Worm (Caenorhabditis elegans) whole organism, L1 larva: ENCODE results near the gene gly-14.

Source experiments
- C16A3.4 ChIP-seq: fragments of 150-350 bp; optimal IDR thresholded peaks from 2 replicates; lab custom pipeline; 2014; ENCODE audit warnings: missing biosample characterization, missing genetic modification characterization
- Y116A8C.19 ChIP-seq: sonication (generic microtip); optimal IDR thresholded peaks from 2 replicates; lab custom pipeline; 2016; ENCODE audit warnings: missing compliant biosample characterization, missing genetic modification characterization, borderline replicate concordance
- alr-1 ChIP-seq: fragments of 200-800 bp; sonication (Bioruptor generic); optimal IDR thresholded peaks from 2 replicates; lab custom pipeline; 2018; ENCODE audit warnings: borderline replicate concordance, mild to moderate bottlenecking, missing genetic modification characterization, missing compliant biosample characterization
- aly-2 ChIP-seq: fragments of 150-350 bp; optimal IDR thresholded peaks from 2 replicates; lab custom pipeline; 2014; ENCODE audit warnings: missing biosample characterization, missing genetic modification characterization
- ama-1 ChIP-seq: fragments of 150-350 bp; optimal IDR thresholded peaks from 2 replicates; lab custom pipeline; 2014
- blmp-1 ChIP-seq: fragments of 150-350 bp; optimal IDR thresholded peaks from 2 replicates; lab custom pipeline; 2014; ENCODE audit warnings: missing biosample characterization, missing genetic modification characterization
- ceh-82 ChIP-seq, 3 experiments: fragments of 150-350 bp in 1 of 3; sonication (generic microtip) in 2 of 3; optimal IDR thresholded peaks; 2 replicates each; lab custom pipeline; 2014 to 2017; ENCODE audit warnings: missing biosample characterization in 3 of 3, missing genetic modification characterization in 3 of 3
- ceh-88 ChIP-seq: fragments of 200-800 bp; sonication (Bioruptor generic); IDR thresholded peaks from 2 replicates; pipeline ENCODE4 v1.3.6; 2022; ENCODE audit warnings: missing genetic modification characterization, missing compliant biosample characterization
- ceh-90 ChIP-seq: sonication (generic microtip); optimal IDR thresholded peaks from 2 replicates; lab custom pipeline; 2016; ENCODE audit warnings: missing genetic modification characterization, missing compliant biosample characterization
- ces-1 ChIP-seq: fragments of 150-350 bp; optimal IDR thresholded peaks from 2 replicates; lab custom pipeline; 2014; ENCODE audit warnings: missing biosample characterization, missing genetic modification reagents, missing genetic modification characterization
- dpl-1 ChIP-seq, 3 experiments: fragments of 150-350 bp in 2 of 3; sonication (generic microtip) in 1 of 3; optimal IDR thresholded peaks; 2 replicates each; lab custom pipeline; 2014 to 2017; ENCODE audit warnings: missing biosample characterization in 3 of 3, missing genetic modification characterization in 3 of 3, missing genetic modification reagents in 3 of 3
- efl-1 ChIP-seq, 4 experiments: fragments of 150-350 bp; optimal IDR thresholded peaks in 3 of 4; peaks in 1 of 4; 1 replicate in 1 of 4; 2 replicates in 3 of 4; lab custom pipeline; 2014; ENCODE audit warnings: missing biosample characterization in 2 of 4, missing genetic modification characterization in 2 of 4, missing genetic modification reagents in 2 of 4
- efl-3 ChIP-seq: fragments of 200-800 bp; sonication (Bioruptor generic); optimal IDR thresholded peaks from 2 replicates; lab custom pipeline; 2018; ENCODE audit warnings: mild to moderate bottlenecking, missing genetic modification characterization, missing compliant biosample characterization
- egl-13 ChIP-seq: sonication (generic microtip); optimal IDR thresholded peaks from 2 replicates; lab custom pipeline; 2016; ENCODE audit warnings: missing genotype, missing genetic modification reagents, missing genetic modification characterization, missing compliant biosample characterization
- egl-27 ChIP-seq, 2 experiments: fragments of 150-350 bp in 1 of 2; sonication (generic microtip); optimal IDR thresholded peaks; 3 replicates each; lab custom pipeline; 2017 to 2018; ENCODE audit warnings: missing biosample characterization in 2 of 2, missing genetic modification characterization in 2 of 2, missing genetic modification reagents in 2 of 2
- elt-2 ChIP-seq: sonication (generic microtip); optimal IDR thresholded peaks from 2 replicates; lab custom pipeline; 2016; ENCODE audit warnings: missing genetic modification characterization, mild to moderate bottlenecking, inconsistent platforms, missing compliant biosample characterization, missing genetic modification reagents
- elt-3 ChIP-seq, 6 experiments: fragments of 150-350 bp in 1 of 6; sonication (generic microtip); optimal IDR thresholded peaks; 2 replicates each; lab custom pipeline; 2017 to 2018; ENCODE audit warnings: missing biosample characterization in 6 of 6, missing genetic modification characterization in 6 of 6, inconsistent platforms in 1 of 6
- ets-5 ChIP-seq: fragments of 200-800 bp; sonication (Bioruptor generic); IDR thresholded peaks from 2 replicates; pipeline ENCODE4 v1.3.6; 2022; ENCODE audit warnings: missing genetic modification characterization, missing compliant biosample characterization
- fkh-10 ChIP-seq: sonication (generic microtip); optimal IDR thresholded peaks from 2 replicates; lab custom pipeline; 2017; ENCODE audit warnings: missing biosample characterization, missing genetic modification reagents, missing genetic modification characterization
- fkh-4 ChIP-seq: sonication (generic microtip); optimal IDR thresholded peaks from 2 replicates; lab custom pipeline; 2016; ENCODE audit warnings: missing compliant biosample characterization, missing genetic modification characterization, borderline replicate concordance
- fos-1 ChIP-seq: fragments of 150-350 bp; optimal IDR thresholded peaks from 2 replicates; lab custom pipeline; 2014; ENCODE audit warnings: missing biosample characterization, missing genetic modification characterization
- hlh-4 ChIP-seq: sonication (generic microtip); optimal IDR thresholded peaks from 2 replicates; lab custom pipeline; 2016; ENCODE audit warnings: mild to moderate bottlenecking, missing genetic modification characterization, missing compliant biosample characterization
- hpl-2 ChIP-seq: fragments of 150-350 bp; optimal IDR thresholded peaks from 2 replicates; lab custom pipeline; 2014; ENCODE audit warnings: missing biosample characterization, missing genetic modification reagents, missing genetic modification characterization
- irx-1 ChIP-seq: sonication (generic microtip); optimal IDR thresholded peaks from 2 replicates; lab custom pipeline; 2016; ENCODE audit warnings: missing genetic modification characterization, missing compliant biosample characterization
- lin-13 ChIP-seq: fragments of 150-350 bp; optimal IDR thresholded peaks from 2 replicates; lab custom pipeline; 2014; ENCODE audit warnings: missing biosample characterization, missing genetic modification reagents, missing genetic modification characterization
- lin-39 ChIP-seq: fragments of 150-350 bp; optimal IDR thresholded peaks from 2 replicates; lab custom pipeline; 2014; ENCODE audit warnings: missing biosample characterization, missing genetic modification reagents, missing genetic modification characterization
- lir-3 ChIP-seq: sonication (generic microtip); optimal IDR thresholded peaks from 2 replicates; lab custom pipeline; 2016; ENCODE audit warnings: mild to moderate bottlenecking, missing genetic modification characterization, moderate library complexity, missing compliant biosample characterization; ENCODE audit not compliant: poor library complexity
- mab-9 ChIP-seq: fragments of 200-800 bp; sonication (Bioruptor generic); IDR thresholded peaks from 2 replicates; pipeline ENCODE4 v1.3.6; 2022; ENCODE audit warnings: missing genetic modification reagents, missing genetic modification characterization, missing compliant biosample characterization
- mef-2 ChIP-seq: fragments of 150-350 bp; optimal IDR thresholded peaks from 2 replicates; lab custom pipeline; 2014; ENCODE audit warnings: missing biosample characterization, missing genetic modification characterization
- mep-1 ChIP-seq: fragments of 150-350 bp; optimal IDR thresholded peaks from 2 replicates; lab custom pipeline; 2014; ENCODE audit warnings: missing biosample characterization, missing genetic modification characterization
- nhr-11 ChIP-seq: fragments of 150-350 bp; optimal IDR thresholded peaks from 2 replicates; lab custom pipeline; 2014; ENCODE audit warnings: missing biosample characterization, missing genetic modification characterization
- nhr-12 ChIP-seq: sonication (generic microtip); optimal IDR thresholded peaks from 2 replicates; lab custom pipeline; 2017; ENCODE audit warnings: missing biosample characterization, missing genetic modification characterization
- nhr-20 ChIP-seq: sonication (generic microtip); optimal IDR thresholded peaks from 2 replicates; lab custom pipeline; 2016; ENCODE audit warnings: mild to moderate bottlenecking, missing genetic modification characterization, missing compliant biosample characterization
- nhr-71 ChIP-seq: sonication (generic microtip); optimal IDR thresholded peaks from 2 replicates; lab custom pipeline; 2016; ENCODE audit warnings: mild to moderate bottlenecking, missing genetic modification characterization, moderate library complexity, missing compliant biosample characterization
- nhr-77 ChIP-seq: fragments of 150-350 bp; optimal IDR thresholded peaks from 2 replicates; lab custom pipeline; 2014; ENCODE audit warnings: missing biosample characterization, missing genetic modification characterization
- nhr-84 ChIP-seq: sonication (generic microtip); optimal IDR thresholded peaks from 2 replicates; lab custom pipeline; 2017; ENCODE audit warnings: missing biosample characterization, missing genetic modification characterization
- nhr-85 ChIP-seq: sonication (generic microtip); peaks from one replicate; lab custom pipeline; 2016; ENCODE audit warnings: missing genetic modification characterization, inconsistent platforms, missing compliant biosample characterization
- pag-3 ChIP-seq: sonication (generic microtip); optimal IDR thresholded peaks from 2 replicates; lab custom pipeline; 2017; ENCODE audit warnings: missing genetic modification characterization, mild to moderate bottlenecking, missing compliant biosample characterization, antibody characterized with exemption, borderline replicate concordance; ENCODE audit not compliant: insufficient read depth
- pax-3 ChIP-seq: fragments of 200-800 bp; sonication (Bioruptor generic); optimal IDR thresholded peaks from 2 replicates; lab custom pipeline; 2018; ENCODE audit warnings: mild to moderate bottlenecking, missing genetic modification characterization, moderate library complexity, missing compliant biosample characterization
- skn-1 ChIP-seq: fragments of 150-350 bp; optimal IDR thresholded peaks from 2 replicates; lab custom pipeline; 2014; ENCODE audit warnings: missing biosample characterization, missing genetic modification characterization
- snpc-4 ChIP-seq: fragments of 150-350 bp; optimal IDR thresholded peaks from 2 replicates; lab custom pipeline; 2014; ENCODE audit warnings: missing biosample characterization, missing genetic modification characterization
- sox-4 ChIP-seq: sonication (generic microtip); optimal IDR thresholded peaks from 2 replicates; lab custom pipeline; 2016; ENCODE audit warnings: missing genetic modification characterization, missing compliant biosample characterization
- sptf-1 ChIP-seq: fragments of 150-350 bp; optimal IDR thresholded peaks from 2 replicates; lab custom pipeline; 2014; ENCODE audit warnings: missing biosample characterization, missing genetic modification characterization
- sup-37 ChIP-seq: fragments of 200-800 bp; sonication (Bioruptor generic); optimal IDR thresholded peaks from 2 replicates; lab custom pipeline; 2018; ENCODE audit warnings: mild to moderate bottlenecking, missing genetic modification characterization, missing compliant biosample characterization
- swsn-7 ChIP-seq: sonication (generic microtip); optimal IDR thresholded peaks from 2 replicates; lab custom pipeline; 2016; ENCODE audit warnings: missing genetic modification characterization, missing compliant biosample characterization
- tbx-2 ChIP-seq: sonication (generic microtip); optimal IDR thresholded peaks from 2 replicates; lab custom pipeline; 2016; ENCODE audit warnings: missing genetic modification characterization, missing compliant biosample characterization
- unc-130 ChIP-seq: fragments of 150-350 bp; optimal IDR thresholded peaks from 2 replicates; lab custom pipeline; 2017; ENCODE audit warnings: missing biosample characterization, missing genetic modification characterization, inconsistent platforms
- unc-30 ChIP-seq: sonication (generic microtip); optimal IDR thresholded peaks from 2 replicates; lab custom pipeline; 2017; ENCODE audit warnings: missing biosample characterization, missing genetic modification characterization
- vab-15 ChIP-seq: sonication (generic microtip); optimal IDR thresholded peaks from 2 replicates; lab custom pipeline; 2017; ENCODE audit warnings: missing genotype, mild to moderate bottlenecking, missing genetic modification characterization, missing compliant biosample characterization
- zip-4 ChIP-seq: fragments of 200-800 bp; sonication (Bioruptor generic); optimal IDR thresholded peaks from 2 replicates; lab custom pipeline; 2018; ENCODE audit warnings: mild to moderate bottlenecking, missing genetic modification characterization, moderate library complexity, missing compliant biosample characterization
- ztf-11 ChIP-seq, 2 experiments: sonication (generic microtip); optimal IDR thresholded peaks; 2 replicates each; lab custom pipeline; 2016 to 2017; ENCODE audit warnings: missing genetic modification characterization in 2 of 2, missing biosample characterization in 1 of 2, missing compliant biosample characterization in 1 of 2
- ztf-4 ChIP-seq: fragments of 150-350 bp; optimal IDR thresholded peaks from 2 replicates; lab custom pipeline; 2014; ENCODE audit warnings: missing biosample characterization, missing genetic modification characterization

Gene gly-14

ce11 chrIII:3456226-3456625 is 36.8 kb downstream of the gly-14 start (continued):
- TF ChIP-seq elt-2 (tag; lab: Kevin White, UChicago) (peak; percentile 94), egl-13 (tag; lab: Kevin White, UChicago) (peak; percentile 98), nhr-85 (peak; percentile 99), sox-4 (tag; lab: Kevin White, UChicago) (peak; percentile 93), vab-15 (peak; percentile 96), nhr-77 (tag; lab: Kevin White, UChicago) (peak; percentile 99), blmp-1 (tag; lab: Kevin White, UChicago) (peak; percentile 77), nhr-20 (tag; lab: Kevin White, UChicago) (peak; percentile 99), nhr-12 (tag; lab: Kevin White, UChicago) (no peak), unc-30 (tag; lab: Kevin White, UChicago) (no peak), hlh-4 (tag; lab: Kevin White, UChicago) (peak; percentile 35), ama-1 (lab: Kevin White, UChicago) (peak; percentile 80), mab-9 (GFP tag; lab: Robert Waterston, UW) (peak; percentile 97), pax-3 (tag; lab: Kevin White, UChicago) (peak; percentile 97), hpl-2 (GFP tag; lab: Kevin White, UChicago) (peak; percentile 99), irx-1 (tag; lab: Kevin White, UChicago) (peak; percentile 98), efl-1 (optimal IDR thresholded peaks at IDR 0.05; lab: Kevin White, UChicago) (peak; percentile 98), efl-1 (GFP tag; optimal IDR thresholded peaks at IDR 0.05 in 1 of 2; lab: Kevin White, UChicago) (peak; percentile 91 to 99), sup-37 (peak; percentile 88), ets-5 (no peak), fos-1 (tag; lab: Kevin White, UChicago) (peak; percentile 96), nhr-84 (tag; lab: Kevin White, UChicago) (peak; percentile 92), zip-4 (GFP tag; lab: Kevin White, UChicago) (peak; percentile 93), Y116A8C.19 (tag; lab: Kevin White, UChicago) (peak; percentile 62), mep-1 (tag; lab: Kevin White, UChicago) (peak; percentile 98), egl-27 (tag; optimal IDR thresholded peaks at IDR 0.05; lab: Kevin White, UChicago) (peak; percentile 57 to 64), nhr-71 (peak; percentile 99), mef-2 (tag; lab: Kevin White, UChicago) (peak; percentile 86), sptf-1 (tag; lab: Kevin White, UChicago) (no peak), ces-1 (peak; percentile 69), ztf-4 (tag; lab: Kevin White, UChicago) (peak; percentile 91), unc-130 (peak; percentile 98), skn-1 (tag; lab: Kevin White, UChicago) (peak; percentile 86), lir-3 (peak; percentile 89), nhr-11 (tag; lab: Kevin White, UChicago) (peak; percentile 86), ceh-82 (tag; optimal IDR thresholded peaks at IDR 0.05; lab: Kevin White, UChicago) (peak; percentile 97 to 99 (median 98)), fkh-10 (peak; percentile 98), ceh-88 (peak; percentile 96), pag-3 (tag; lab: Kevin White, UChicago) (no peak), snpc-4 (tag; lab: Kevin White, UChicago) (peak; percentile 89), lin-13 (GFP tag; lab: Kevin White, UChicago) (peak; percentile 99), dpl-1 (GFP tag; optimal IDR thresholded peaks at IDR 0.05; lab: Kevin White, UChicago) (peak; percentile 93 to 96 (median 94)), C16A3.4 (tag; lab: Kevin White, UChicago) (peak; percentile 98), fkh-4 (tag; lab: Kevin White, UChicago) (peak; percentile 92), alr-1 (tag; lab: Kevin White, UChicago) (no peak), ztf-11 (tag; optimal IDR thresholded peaks at IDR 0.05; lab: Kevin White, UChicago) (peak in 1 of 2 experiments; percentile 93), lin-39 (tag; lab: Kevin White, UChicago) (peak; percentile 91), aly-2 (peak; percentile 96), tbx-2 (tag; lab: Kevin White, UChicago) (peak; percentile 99), swsn-7 (peak; percentile 99), efl-3 (GFP tag; lab: Kevin White, UChicago) (peak; percentile 54), elt-3 (tag; optimal IDR thresholded peaks at IDR 0.05; lab: Kevin White, UChicago) (peak; percentile 48 to 98 (median 89)), ceh-90 (tag; lab: Kevin White, UChicago) (peak; percentile 71)
